Worm (Caenorhabditis elegans) whole organism, young adult: ENCODE results near the gene fbxc-40.
A peak's percentile ranks its signal among the peaks of the same experiment; 100 is the strongest.

Experiments used
- F23B12.7 ChIP-seq: sonication (generic microtip); optimal IDR thresholded peaks from 2 replicates; lab custom pipeline; 2017; ENCODE audit warnings: missing genetic modification characterization, mild to moderate bottlenecking, missing compliant biosample characterization, antibody characterized with exemption, moderate library complexity; ENCODE audit not compliant: insufficient read depth
- F33H1.4 ChIP-seq: fragments of 200-800 bp; sonication (Bioruptor generic); IDR thresholded peaks from 2 replicates; pipeline ENCODE4 v1.3.6; 2022; ENCODE audit warnings: missing genetic modification reagents, missing genetic modification characterization, missing compliant biosample characterization
- attf-6 ChIP-seq: fragments of 200-800 bp; sonication (Bioruptor generic); IDR thresholded peaks from 2 replicates; pipeline ENCODE4 v1.3.6; 2022; ENCODE audit warnings: missing genetic modification reagents, missing genetic modification characterization, missing compliant biosample characterization
- lin-26 ChIP-seq: fragments of 200-800 bp; sonication (Bioruptor generic); IDR thresholded peaks from 2 replicates; pipeline ENCODE4 v1.3.6; 2022; ENCODE audit warnings: missing genetic modification reagents, missing genetic modification characterization, missing compliant biosample characterization
- nhr-80 ChIP-seq: sonication (generic microtip); optimal IDR thresholded peaks from 2 replicates; lab custom pipeline; 2016; ENCODE audit warnings: missing genetic modification characterization, missing compliant biosample characterization

fbxc-40 gene

ce11 chrII:1028602-1029001 lies 42.8 kb downstream of the fbxc-40 start, which contains the start of gene math-34:
TSS of gene math-34 (plus strand) at chrII:1028972.
- TF ChIP-seq F23B12.7 (tag; lab: Kevin White, UChicago): no peak
- peak; percentile 58 for TF ChIP-seq nhr-80 (tag; lab: Kevin White, UChicago)

- TF ChIP-seq F33H1.4 (GFP tag; lab: Robert Waterston, UW): peak; percentile 44
- 0 out of 2 replicates have a peak, but pooled peaks have one; percentile 23 for TF ChIP-seq lin-26
- 0 out of 2 replicates have a peak, but pooled peaks have one; percentile 20 for TF ChIP-seq attf-6 (GFP tag; lab: Robert Waterston, UW)
These were observed 48.7 kb downstream of the fbxc-40 start for ce11 chrII:1034457-1034856.
